Fruit fly (Drosophila melanogaster) S2 (cell line): ENCODE measurements around the gene DopEcR.

ENCODE experiments used
- CG8478 ChIP-seq: fragments of >200 bp; optimal IDR thresholded peaks from 2 replicates; lab custom pipeline; 2018
- CTCF ChIP-seq, 2 experiments: fragments of >200 bp; optimal IDR thresholded peaks; 2 replicates each; lab custom pipeline; 2018

DNA sequence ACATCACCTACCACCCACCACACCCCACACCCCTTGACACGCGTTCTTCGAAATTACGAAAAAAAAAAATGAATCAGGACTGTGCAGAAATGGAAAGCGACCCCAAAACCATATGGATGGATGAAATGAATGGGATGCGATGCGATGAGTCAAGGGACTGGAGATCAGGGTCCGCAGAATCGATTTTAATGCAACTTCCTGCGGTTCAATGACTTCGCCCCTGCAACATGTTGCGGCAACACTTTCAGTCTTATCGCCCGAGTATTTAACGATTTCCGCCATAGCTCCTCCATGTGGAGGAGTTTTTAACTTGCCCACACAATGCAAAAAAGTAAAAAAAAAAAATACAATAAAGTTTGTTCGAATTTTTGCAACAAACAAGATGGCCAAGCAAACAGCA lies 27.5 kb downstream of the DopEcR start:
- no peak for TF ChIP-seq CG8478 (lab: Kevin White, UChicago)
- TF ChIP-seq CTCF (optimal IDR thresholded peaks at IDR 0.05; lab: Kevin White, UChicago) = no peak
